Fruit fly (Drosophila melanogaster): ENCODE results near the gene CG1572.

The CG1572 gene

dm6 chrX:11550078-11550477, 8.4 kb downstream of the CG1572 start (continued):
- peak; percentile 34 for TF ChIP-seq lz (GFP tag; optimal IDR thresholded peaks at IDR 0.05)
- peak; percentile 40 for TF ChIP-seq CG3919 (GFP tag; optimal IDR thresholded peaks at IDR 0.05)
- TF ChIP-seq Sox14 (GFP tag; optimal IDR thresholded peaks at IDR 0.05), result peak; percentile 37
- no peak for TF ChIP-seq CG9139 (GFP tag; optimal IDR thresholded peaks at IDR 0.05)
- peak; percentile 16 for TF ChIP-seq CG3032 (tag; optimal IDR thresholded peaks at IDR 0.05)
- TF ChIP-seq Smox (GFP tag; optimal IDR thresholded peaks at IDR 0.05), result peak; percentile 56
- peak; percentile 57 for TF ChIP-seq achi (GFP tag; optimal IDR thresholded peaks at IDR 0.05)
- TF ChIP-seq salr (GFP tag; optimal IDR thresholded peaks at IDR 0.05), result no peak

- TF ChIP-seq CG11294 (GFP tag; IDR thresholded peaks at IDR 0.05), result no peak; the same call in 1 of the 2 replicates
- TF ChIP-seq vri (GFP tag; optimal IDR thresholded peaks at IDR 0.05), result no peak
- TF ChIP-seq lz (GFP tag; optimal IDR thresholded peaks at IDR 0.05), result no peak
- TF ChIP-seq fd59A (GFP tag; optimal IDR thresholded peaks at IDR 0.05), result no peak
- TF ChIP-seq Sox15 (GFP tag; optimal IDR thresholded peaks at IDR 0.05), result no peak
- TF ChIP-seq acj6 (GFP tag; optimal IDR thresholded peaks at IDR 0.05), result peak; percentile 59
- TF ChIP-seq ss (GFP tag; optimal IDR thresholded peaks at IDR 0.05), result no peak
- TF ChIP-seq CG4318 (GFP tag; optimal IDR thresholded peaks at IDR 0.05), result peak; percentile 33
- no peak for TF ChIP-seq CG11902 (GFP tag; optimal IDR thresholded peaks at IDR 0.05)
- peak; percentile 57 for TF ChIP-seq net (GFP tag; optimal IDR thresholded peaks at IDR 0.05)
- TF ChIP-seq CG10631 (GFP tag; optimal IDR thresholded peaks at IDR 0.05), result peak; percentile 54
- TF ChIP-seq topi (GFP tag; optimal IDR thresholded peaks at IDR 0.05), result peak; percentile 30
- peak; percentile 9 for TF ChIP-seq CG31627 (GFP tag; optimal IDR thresholded peaks at IDR 0.05)
- TF ChIP-seq Ets21C (GFP tag; optimal IDR thresholded peaks at IDR 0.05), result no peak
- TF ChIP-seq Blimp-1 (GFP tag; optimal IDR thresholded peaks at IDR 0.05), result no peak
- TF ChIP-seq dac (GFP tag; optimal IDR thresholded peaks at IDR 0.05), result peak; percentile 19
- peak; percentile 65 for TF ChIP-seq CG3919 (GFP tag; optimal IDR thresholded peaks at IDR 0.05)
- no peak for TF ChIP-seq esn (GFP tag; optimal IDR thresholded peaks at IDR 0.05)
- TF ChIP-seq CG15336 (GFP tag; IDR thresholded peaks at IDR 0.05), result peak; percentile 76
- TF ChIP-seq Lpt (GFP tag; optimal IDR thresholded peaks at IDR 0.05), result peak; percentile 50
- no peak for TF ChIP-seq Eip93F (GFP tag; optimal IDR thresholded peaks at IDR 0.05)
- TF ChIP-seq CG11762 (GFP tag; optimal IDR thresholded peaks at IDR 0.05; ENCODE audit: insufficient read depth), result peak; percentile 3
- peak; percentile 66 for TF ChIP-seq fkh (GFP tag; optimal IDR thresholded peaks at IDR 0.05)
- peak; percentile 24 for TF ChIP-seq CG3032 (tag; optimal IDR thresholded peaks at IDR 0.05)
- peak; percentile 11 for TF ChIP-seq svp (GFP tag)
- TF ChIP-seq pdm3 (GFP tag; optimal IDR thresholded peaks at IDR 0.05), result peak; percentile 54
- peak; percentile 70 for TF ChIP-seq eg (GFP tag; IDR thresholded peaks at IDR 0.05)
- peak; percentile 29 for TF ChIP-seq CG7368 (GFP tag; optimal IDR thresholded peaks at IDR 0.05)
- TF ChIP-seq CG1621 (tag; optimal IDR thresholded peaks at IDR 0.05), result peak; percentile 15
- no peak for TF ChIP-seq CG6808 (GFP tag; optimal IDR thresholded peaks at IDR 0.05)
- TF ChIP-seq dsx (GFP tag; optimal IDR thresholded peaks at IDR 0.05; ENCODE audit: poor library complexity, severe bottlenecking), result no peak
- TF ChIP-seq cyc (GFP tag; optimal IDR thresholded peaks at IDR 0.05), result peak; percentile 13
- peak; percentile 66 for TF ChIP-seq achi (GFP tag; optimal IDR thresholded peaks at IDR 0.05)
- peak; percentile 54 for TF ChIP-seq Hr4 (GFP tag; optimal IDR thresholded peaks at IDR 0.05)
- peak; percentile 27 for TF ChIP-seq Ets96B (tag; optimal IDR thresholded peaks at IDR 0.05)
- TF ChIP-seq OdsH (GFP tag; optimal IDR thresholded peaks at IDR 0.05), result peak; percentile 52
- TF ChIP-seq Hr39 (GFP tag; optimal IDR thresholded peaks at IDR 0.05), result no peak
- TF ChIP-seq salr (GFP tag; optimal IDR thresholded peaks at IDR 0.05), result peak in 1 of 2 experiments; percentile 55
- TF ChIP-seq CG6792 (GFP tag; optimal IDR thresholded peaks at IDR 0.05), result no peak
- no peak for TF ChIP-seq CG34406 (GFP tag; optimal IDR thresholded peaks at IDR 0.05)
- TF ChIP-seq CG6163 (GFP tag; IDR thresholded peaks at IDR 0.05), result peak; percentile 68; the same call in 2 of the 3 replicates
- peak; percentile 2 for TF ChIP-seq Met (GFP tag; optimal IDR thresholded peaks at IDR 0.05)
- TF ChIP-seq Eip75B (GFP tag; optimal IDR thresholded peaks at IDR 0.05), result peak; percentile 49
- TF ChIP-seq Smox (GFP tag; optimal IDR thresholded peaks at IDR 0.05), result no peak
- no peak for TF ChIP-seq Sox102F (GFP tag; optimal IDR thresholded peaks at IDR 0.05)
- TF ChIP-seq Eip78C (GFP tag), result peak; percentile 91
- TF ChIP-seq Sox14 (GFP tag; optimal IDR thresholded peaks at IDR 0.05), result peak; percentile 61
- TF ChIP-seq Hr38 (GFP tag; optimal IDR thresholded peaks at IDR 0.05), result no peak
- TF ChIP-seq CG9139 (GFP tag; optimal IDR thresholded peaks at IDR 0.05), result no peak
Observed at dm6 chrX:11548701-11549100, 9.8 kb downstream of the CG1572 start.

Measured in whole organism, prepupa.